Worm (Caenorhabditis elegans): ENCODE measurements around the gene ttr-1.

DNA sequence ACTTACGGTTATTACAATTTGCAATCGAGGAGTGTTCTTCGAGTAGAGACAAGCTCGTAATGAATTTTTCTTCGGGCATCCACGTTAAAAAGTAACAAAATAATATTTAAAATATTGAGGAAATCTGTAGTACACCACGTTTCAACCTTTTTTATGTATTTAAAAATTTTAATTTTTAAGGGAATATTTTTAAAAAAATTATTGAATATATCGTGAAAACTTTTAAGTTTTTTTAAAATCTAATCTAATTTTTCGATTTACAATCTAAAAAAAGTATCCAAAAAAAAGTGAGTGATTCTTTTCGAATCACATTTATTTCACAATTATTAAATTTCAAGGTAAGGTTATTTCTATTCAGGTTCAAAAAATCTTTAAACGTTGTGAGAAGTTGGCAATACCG, 15.8 kb downstream of the ttr-1 start, which contains the start of gene gln-2:
- TF ChIP-seq Y53F4B.3 (GFP tag; IDR thresholded peaks at IDR 0.05) (no peak), ztf-25 (GFP tag; IDR thresholded peaks at IDR 0.05) (no peak), F22D6.2 (tag; optimal IDR thresholded peaks at IDR 0.05) (no peak), hmg-20 (GFP tag; IDR thresholded peaks at IDR 0.05) (no peak), sea-2 (GFP tag; IDR thresholded peaks at IDR 0.05) (no peak), cebp-2 (GFP tag; IDR thresholded peaks at IDR 0.05) (no peak)

Data from whole organism, young adult.